Worm (Caenorhabditis elegans) whole organism, L2 larva: ENCODE data around the gene cat-4.
A peak's percentile ranks its signal among the peaks of the same experiment; 100 is the strongest.

ENCODE experiments used
- C34F6.9 ChIP-seq: fragments of 150-350 bp; optimal IDR thresholded peaks from 2 replicates; lab custom pipeline; 2014; ENCODE audit warnings: missing biosample characterization, missing genetic modification characterization
- R02D3.7 ChIP-seq: fragments of 150-350 bp; optimal IDR thresholded peaks from 2 replicates; lab custom pipeline; 2014; ENCODE audit warnings: missing biosample characterization, missing genetic modification characterization
- Y55F3AM.14 ChIP-seq: fragments of 200-800 bp; sonication (Bioruptor generic); optimal IDR thresholded peaks from 2 replicates; lab custom pipeline; 2018; ENCODE audit warnings: mild to moderate bottlenecking, missing genetic modification characterization, missing compliant biosample characterization
- ZK546.5 ChIP-seq: sonication (generic microtip); optimal IDR thresholded peaks from 2 replicates; lab custom pipeline; 2017; ENCODE audit warnings: missing biosample characterization, missing genetic modification characterization
- aly-2 ChIP-seq: fragments of 150-350 bp; optimal IDR thresholded peaks from 2 replicates; lab custom pipeline; 2014; ENCODE audit warnings: missing biosample characterization, missing genetic modification characterization
- ama-1 ChIP-seq: fragments of 150-350 bp; optimal IDR thresholded peaks from 2 replicates; lab custom pipeline; 2018; ENCODE audit warnings: inconsistent platforms
- blmp-1 ChIP-seq: sonication (generic microtip); optimal IDR thresholded peaks from 2 replicates; lab custom pipeline; 2017; ENCODE audit warnings: missing genetic modification characterization, mild to moderate bottlenecking, missing compliant biosample characterization, antibody characterized with exemption, moderate library complexity; ENCODE audit not compliant: insufficient read depth
- ceh-82 ChIP-seq: fragments of 150-350 bp; optimal IDR thresholded peaks from 2 replicates; lab custom pipeline; 2014; ENCODE audit warnings: missing biosample characterization, missing genetic modification characterization
- crh-2 ChIP-seq: sonication (generic microtip); optimal IDR thresholded peaks from 2 replicates; lab custom pipeline; 2017; ENCODE audit warnings: missing biosample characterization, missing genetic modification characterization
- elt-1 ChIP-seq: fragments of 150-350 bp; optimal IDR thresholded peaks from 2 replicates; lab custom pipeline; 2014; ENCODE audit warnings: missing biosample characterization, missing genetic modification characterization
- fos-1 ChIP-seq: fragments of 150-350 bp; optimal IDR thresholded peaks from 2 replicates; lab custom pipeline; 2014; ENCODE audit warnings: missing biosample characterization, missing genetic modification characterization
- gmeb-1 ChIP-seq: fragments of 150-350 bp; optimal IDR thresholded peaks from 2 replicates; lab custom pipeline; 2014; ENCODE audit warnings: missing biosample characterization, missing genetic modification characterization
- lin-13 ChIP-seq: fragments of 150-350 bp; optimal IDR thresholded peaks from 2 replicates; lab custom pipeline; 2014; ENCODE audit warnings: missing biosample characterization, missing genetic modification reagents, missing genetic modification characterization
- lin-39 ChIP-seq: fragments of 150-350 bp; optimal IDR thresholded peaks from 2 replicates; lab custom pipeline; 2014; ENCODE audit warnings: missing biosample characterization, missing genetic modification reagents, missing genetic modification characterization
- mab-5 ChIP-seq: fragments of 150-350 bp; optimal IDR thresholded peaks from 2 replicates; lab custom pipeline; 2014; ENCODE audit warnings: missing biosample characterization, missing genetic modification characterization
- mdl-1 ChIP-seq, 2 experiments: fragments of 150-350 bp in 1 of 2; sonication (generic microtip) in 1 of 2; optimal IDR thresholded peaks; 2 replicates each; lab custom pipeline; 2017; ENCODE audit warnings: missing biosample characterization in 2 of 2, missing genetic modification characterization in 2 of 2
- nhr-10 ChIP-seq: sonication (generic microtip); optimal IDR thresholded peaks from 2 replicates; lab custom pipeline; 2017; ENCODE audit warnings: missing biosample characterization, missing genetic modification characterization
- nhr-11 ChIP-seq: fragments of 150-350 bp; optimal IDR thresholded peaks from 2 replicates; lab custom pipeline; 2014; ENCODE audit warnings: missing biosample characterization, missing genetic modification characterization
- nhr-12 ChIP-seq: fragments of 150-350 bp; optimal IDR thresholded peaks from 2 replicates; lab custom pipeline; 2014; ENCODE audit warnings: missing biosample characterization, missing genetic modification characterization
- nhr-21 ChIP-seq: fragments of 150-350 bp; optimal IDR thresholded peaks from 2 replicates; lab custom pipeline; 2014; ENCODE audit warnings: missing biosample characterization, missing genetic modification characterization
- nhr-23 ChIP-seq: fragments of 150-350 bp; optimal IDR thresholded peaks from 2 replicates; lab custom pipeline; 2014; ENCODE audit warnings: missing biosample characterization, missing genetic modification reagents, missing genetic modification characterization
- nhr-237 ChIP-seq: fragments of 150-350 bp; optimal IDR thresholded peaks from 2 replicates; lab custom pipeline; 2014; ENCODE audit warnings: missing biosample characterization, missing genetic modification characterization
- nhr-25 ChIP-seq: fragments of 150-350 bp; sonication (generic microtip); optimal IDR thresholded peaks from 3 replicates; lab custom pipeline; 2014; ENCODE audit warnings: missing biosample characterization, missing genetic modification characterization
- nhr-77 ChIP-seq: fragments of 150-350 bp; optimal IDR thresholded peaks from 2 replicates; lab custom pipeline; 2014; ENCODE audit warnings: missing biosample characterization, missing genetic modification characterization
- peb-1 ChIP-seq: fragments of 150-350 bp; optimal IDR thresholded peaks from 2 replicates; lab custom pipeline; 2014; ENCODE audit warnings: missing biosample characterization, missing genetic modification characterization
- sem-4 ChIP-seq: fragments of 150-350 bp; optimal IDR thresholded peaks from 2 replicates; lab custom pipeline; 2014; ENCODE audit warnings: missing biosample characterization, missing genetic modification reagents, missing genetic modification characterization
- sma-3 ChIP-seq: sonication (generic microtip); optimal IDR thresholded peaks from 2 replicates; lab custom pipeline; 2016; ENCODE audit warnings: missing genetic modification reagents, missing genetic modification characterization, missing compliant biosample characterization
- sma-9 ChIP-seq, 2 experiments: fragments of 150-350 bp in 1 of 2; sonication (generic microtip) in 1 of 2; optimal IDR thresholded peaks; 2 replicates each; lab custom pipeline; 2014 to 2016; ENCODE audit warnings: missing genetic modification characterization in 2 of 2, mild to moderate bottlenecking in 1 of 2, missing biosample characterization in 1 of 2, missing compliant biosample characterization in 1 of 2, missing genetic modification reagents in 1 of 2, moderate library complexity in 1 of 2
- unc-62 ChIP-seq: fragments of 150-350 bp; optimal IDR thresholded peaks from 2 replicates; lab custom pipeline; 2014; ENCODE audit warnings: missing biosample characterization, missing genetic modification reagents, missing genetic modification characterization
- ztf-1 ChIP-seq: fragments of 200-800 bp; sonication (Bioruptor generic); conservative IDR thresholded peaks from 2 replicates; pipeline ENCODE4 v1.3.6; 2022; ENCODE audit warnings: missing genetic modification characterization, missing compliant biosample characterization
- ztf-11 ChIP-seq: sonication (generic microtip); optimal IDR thresholded peaks from 2 replicates; lab custom pipeline; 2017; ENCODE audit warnings: missing biosample characterization, missing genetic modification characterization
- ztf-4 ChIP-seq: fragments of 150-350 bp; optimal IDR thresholded peaks from 2 replicates; lab custom pipeline; 2014; ENCODE audit warnings: missing biosample characterization, missing genetic modification characterization

Gene cat-4

DNA sequence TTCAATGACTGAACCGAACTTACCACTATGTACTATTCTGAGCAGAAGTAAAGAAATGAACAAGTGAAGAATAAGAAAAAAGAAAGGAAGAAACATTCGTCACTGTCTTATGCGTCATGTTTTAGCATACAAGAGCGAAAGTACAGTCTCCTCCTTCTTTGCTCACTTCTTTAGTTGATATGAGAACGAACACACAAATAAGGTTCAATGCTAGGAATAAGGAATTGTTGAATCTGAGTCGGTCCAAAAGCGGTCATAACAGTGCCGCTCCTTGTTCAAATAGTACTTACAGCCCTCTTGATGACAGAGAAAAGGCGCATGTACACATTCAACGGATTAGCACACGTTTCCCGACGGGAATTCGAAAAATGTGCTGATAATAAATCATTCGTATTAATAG, 25.6 kb upstream of the cat-4 start, which contains the start of gene F25D1.8:
TSS of gene F25D1.8 (plus strand) at position 301 of the 400 bp plus-strand sequence.
- TF ChIP-seq nhr-21 (no peak), sma-3 (GFP tag; lab: Kevin White, UChicago) (no peak), mab-5 (tag; lab: Kevin White, UChicago) (no peak), sem-4 (tag; lab: Kevin White, UChicago) (no peak), nhr-25 (tag; lab: Kevin White, UChicago) (no peak), elt-1 (tag; lab: Kevin White, UChicago) (no peak), lin-39 (tag; lab: Kevin White, UChicago) (no peak), nhr-12 (tag; lab: Kevin White, UChicago) (no peak), unc-62 (GFP tag; lab: Kevin White, UChicago) (no peak), R02D3.7 (tag; lab: Kevin White, UChicago) (no peak), nhr-23 (tag; lab: Kevin White, UChicago) (no peak), aly-2 (tag; lab: Kevin White, UChicago) (no peak), ztf-4 (tag; lab: Kevin White, UChicago) (no peak), C34F6.9 (tag; lab: Kevin White, UChicago) (no peak), nhr-77 (tag; lab: Kevin White, UChicago) (no peak), ztf-11 (tag; lab: Kevin White, UChicago) (no peak), ztf-1 (GFP tag; lab: Robert Waterston, UW) (no peak), ZK546.5 (tag; lab: Kevin White, UChicago) (no peak), peb-1 (no peak)

DNA sequence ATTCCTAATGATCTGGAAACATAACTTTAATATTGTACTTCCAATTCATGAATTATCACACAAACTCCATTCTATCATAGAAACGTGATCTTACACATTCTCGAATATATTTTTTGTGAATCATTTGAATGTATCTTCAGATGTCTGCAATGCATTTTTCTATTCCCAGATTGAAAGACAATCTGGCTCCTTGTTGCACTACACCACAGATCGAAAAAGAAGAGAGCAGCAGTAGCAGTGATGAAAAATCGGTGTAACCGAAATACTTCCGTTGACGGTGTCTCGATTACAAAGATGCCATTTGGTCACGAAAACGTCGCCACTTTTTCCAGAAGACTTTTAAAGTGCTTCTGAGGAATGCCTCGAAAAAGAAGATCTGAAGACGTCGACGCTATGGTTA, 24.7 kb upstream of the cat-4 start, which contains the start of gene degt-1:
TSS of gene degt-1 (plus strand) at position 301 of the 400 bp plus-strand sequence.
- no peak for TF ChIP-seq sma-3 (GFP tag; lab: Kevin White, UChicago)
- no peak for TF ChIP-seq nhr-10 (tag; lab: Kevin White, UChicago)
- no peak for TF ChIP-seq lin-13

DNA sequence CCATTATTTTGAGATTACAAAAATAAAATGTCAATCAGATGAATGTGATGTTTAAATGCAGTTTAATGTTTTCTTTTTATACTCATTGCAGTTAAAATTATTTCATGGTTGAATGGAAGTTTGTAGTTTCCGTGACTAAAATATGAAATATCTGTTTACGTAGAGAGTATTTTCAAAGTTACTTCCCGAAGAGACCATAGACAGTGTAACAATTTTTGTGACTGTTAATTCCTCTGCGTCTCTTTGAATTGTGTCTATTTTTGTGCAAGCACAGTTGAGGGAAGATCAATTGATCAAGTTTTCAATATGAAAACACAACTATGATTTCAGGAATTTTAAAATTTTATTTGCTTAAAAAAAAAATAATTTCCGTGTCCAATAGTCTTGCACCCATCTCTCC, 17.9 kb upstream of the cat-4 start, which contains the start of gene F25D1.5:
TSS of gene F25D1.5 (minus strand) at position 35 of the 400 bp plus-strand sequence.
- no peak for TF ChIP-seq gmeb-1 (tag; lab: Kevin White, UChicago)
- no peak for TF ChIP-seq ama-1 (lab: Kevin White, UChicago)
- peak; percentile 24 for TF ChIP-seq crh-2
- TF ChIP-seq sma-9 (GFP tag; optimal IDR thresholded peaks at IDR 0.05; lab: Kevin White, UChicago): peak; percentile 59
- TF ChIP-seq sma-9 (tag; optimal IDR thresholded peaks at IDR 0.05; lab: Kevin White, UChicago): no peak
- TF ChIP-seq fos-1: peak; percentile 41
- TF ChIP-seq nhr-77 (tag; lab: Kevin White, UChicago): peak; percentile 27

DNA sequence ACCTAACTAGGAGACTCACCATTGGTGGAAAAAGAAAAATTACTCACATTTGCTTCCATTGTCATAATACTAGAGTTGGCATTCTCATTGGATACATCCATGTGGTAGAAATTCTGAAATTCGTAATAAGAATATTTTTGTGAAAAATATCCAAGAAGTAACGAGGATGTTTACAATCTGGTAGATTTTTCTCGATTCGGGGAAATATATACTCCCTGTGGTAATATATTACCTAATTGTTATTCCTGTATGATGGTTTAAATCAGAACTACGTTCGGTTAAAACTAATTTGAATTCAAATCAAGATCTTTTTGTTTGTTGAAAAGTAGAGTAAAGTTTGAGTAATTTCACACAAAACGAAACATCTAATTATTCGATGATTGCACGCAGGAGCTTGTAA, 15.7 kb upstream of the cat-4 start, which contains the start of gene srd-34:
TSS of gene srd-34 (minus strand) at position 101 of the 400 bp plus-strand sequence.
- no peak for TF ChIP-seq sma-9 (GFP tag; optimal IDR thresholded peaks at IDR 0.05; lab: Kevin White, UChicago)
- no peak for TF ChIP-seq sma-9 (tag; optimal IDR thresholded peaks at IDR 0.05; lab: Kevin White, UChicago)
- no peak for TF ChIP-seq mdl-1 (tag; optimal IDR thresholded peaks at IDR 0.05; lab: Kevin White, UChicago)

DNA sequence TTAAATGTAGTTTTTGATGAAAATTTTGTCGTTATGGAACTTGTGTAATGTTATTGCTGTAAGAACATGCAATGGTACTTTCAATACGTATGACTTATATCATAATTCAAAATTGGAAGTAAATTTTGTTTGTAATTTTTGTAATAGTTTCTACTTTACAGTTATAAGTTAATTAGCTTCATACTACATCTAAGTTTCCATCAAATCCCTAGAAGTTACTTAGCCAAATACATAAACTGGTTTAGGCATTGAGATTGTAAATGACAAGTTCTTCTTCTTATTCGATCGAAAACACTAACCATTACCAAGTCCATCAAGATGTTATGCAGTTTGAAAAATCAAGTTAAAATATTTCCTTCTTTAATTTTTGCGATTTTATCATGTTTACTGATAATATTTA, 15.0 kb upstream of the cat-4 start, which contains the start of gene F32G8.2:
TSS of gene F32G8.2 (plus strand) at position 301 of the 400 bp plus-strand sequence.
- no peak for TF ChIP-seq ztf-4 (tag; lab: Kevin White, UChicago)
- TF ChIP-seq nhr-237 (tag; lab: Kevin White, UChicago): no peak
- TF ChIP-seq blmp-1 (tag; lab: Kevin White, UChicago): no peak
- TF ChIP-seq nhr-12 (tag; lab: Kevin White, UChicago): no peak
- TF ChIP-seq sma-3 (GFP tag; lab: Kevin White, UChicago): no peak
- TF ChIP-seq sma-9 (GFP tag; optimal IDR thresholded peaks at IDR 0.05; lab: Kevin White, UChicago): no peak
- no peak for TF ChIP-seq sma-9 (tag; optimal IDR thresholded peaks at IDR 0.05; lab: Kevin White, UChicago)
- TF ChIP-seq sem-4 (tag; lab: Kevin White, UChicago): no peak
- no peak for TF ChIP-seq ceh-82 (tag; lab: Kevin White, UChicago)
- no peak for TF ChIP-seq nhr-11 (tag; lab: Kevin White, UChicago)
- no peak for TF ChIP-seq Y55F3AM.14 (GFP tag; lab: Kevin White, UChicago)
- no peak for TF ChIP-seq nhr-25 (tag; lab: Kevin White, UChicago)
- TF ChIP-seq mab-5 (tag; lab: Kevin White, UChicago): no peak
- no peak for TF ChIP-seq nhr-23 (tag; lab: Kevin White, UChicago)
- no peak for TF ChIP-seq lin-13
